Fruit fly (Drosophila melanogaster) whole organism, embryonic: ENCODE measurements around the gene CG11168.

Experiments used
- Aef1 ChIP-seq: fragments of 200-800 bp; sonication (Bioruptor generic); IDR thresholded peaks from 3 replicates; pipeline ENCODE4 v1.3.6; 2022; ENCODE audit warnings: missing biosample characterization, missing genetic modification characterization
- Asciz ChIP-seq: fragments of 200-800 bp; sonication (Bioruptor generic); optimal IDR thresholded peaks from 2 replicates; lab custom pipeline; 2017; ENCODE audit warnings: missing biosample characterization, mild to moderate bottlenecking, missing genetic modification characterization, missing genetic modification reagents
- Bteb2 ChIP-seq: fragments of 200-800 bp; sonication (Bioruptor generic); optimal IDR thresholded peaks from 2 replicates; lab custom pipeline; 2016; ENCODE audit warnings: missing biosample characterization, missing genetic modification characterization
- CG10267 ChIP-seq: fragments of 200-800 bp; sonication (Bioruptor generic); optimal IDR thresholded peaks from 2 replicates; lab custom pipeline; 2018; ENCODE audit warnings: missing biosample characterization, mild to moderate bottlenecking, missing genetic modification characterization, moderate library complexity
- CG10565 ChIP-seq: fragments of 200-800 bp; sonication (Bioruptor generic); optimal IDR thresholded peaks from 3 replicates; lab custom pipeline; 2016; ENCODE audit warnings: missing biosample characterization, mild to moderate bottlenecking, missing genetic modification characterization
- CG11723 ChIP-seq: fragments of 200-800 bp; sonication (Bioruptor generic); optimal IDR thresholded peaks from 2 replicates; lab custom pipeline; 2017; ENCODE audit warnings: missing biosample characterization, mild to moderate bottlenecking, missing genetic modification characterization
- CG12104 ChIP-seq: fragments of 200-800 bp; sonication (Bioruptor generic); optimal IDR thresholded peaks from 3 replicates; lab custom pipeline; 2016; ENCODE audit warnings: missing biosample characterization, missing genetic modification characterization
- CG12155 ChIP-seq: fragments of 200-800 bp; sonication (Bioruptor generic); optimal IDR thresholded peaks from 3 replicates; lab custom pipeline; 2016; ENCODE audit warnings: missing biosample characterization, missing genetic modification characterization
- CG12236 ChIP-seq: fragments of 200-800 bp; sonication (Bioruptor generic); optimal IDR thresholded peaks from 2 replicates; lab custom pipeline; 2016; ENCODE audit warnings: missing biosample characterization, missing genetic modification characterization
- CG12744 ChIP-seq: fragments of 200-800 bp; sonication (Bioruptor generic); optimal IDR thresholded peaks from 2 replicates; lab custom pipeline; 2016; ENCODE audit warnings: missing biosample characterization, missing genetic modification characterization
- CG12769 ChIP-seq: fragments of 200-800 bp; sonication (Bioruptor generic); optimal IDR thresholded peaks from 2 replicates; lab custom pipeline; 2019; ENCODE audit warnings: missing biosample characterization, mild to moderate bottlenecking, missing genetic modification characterization, moderate library complexity
- CG13624 ChIP-seq: fragments of 200-800 bp; sonication (Bioruptor generic); optimal IDR thresholded peaks from 2 replicates; lab custom pipeline; 2016; ENCODE audit warnings: missing biosample characterization, missing genetic modification characterization
- CG1647 ChIP-seq: fragments of 200-800 bp; sonication (Bioruptor generic); optimal IDR thresholded peaks from 3 replicates; lab custom pipeline; 2016; ENCODE audit warnings: missing biosample characterization, missing genetic modification characterization
- CG16779 ChIP-seq: fragments of 200-800 bp; sonication (Bioruptor generic); IDR thresholded peaks from 2 replicates; pipeline ENCODE4 v1.3.6; 2022; ENCODE audit warnings: missing biosample characterization, missing genetic modification characterization
- CG1792 ChIP-seq: fragments of 200-800 bp; sonication (Bioruptor generic); optimal IDR thresholded peaks from 2 replicates; lab custom pipeline; 2016; ENCODE audit warnings: missing biosample characterization, missing genetic modification characterization
- CG18011 ChIP-seq: fragments of 200-800 bp; sonication (Bioruptor generic); optimal IDR thresholded peaks from 2 replicates; lab custom pipeline; 2017; ENCODE audit warnings: missing biosample characterization, missing genetic modification characterization, mild to moderate bottlenecking, moderate library complexity, missing genotype
- CG2202 ChIP-seq: fragments of 200-800 bp; sonication (Bioruptor generic); optimal IDR thresholded peaks from 2 replicates; lab custom pipeline; 2018; ENCODE audit warnings: missing biosample characterization, mild to moderate bottlenecking, missing genetic modification characterization
- CG31388 ChIP-seq: fragments of 200-800 bp; sonication (Bioruptor generic); optimal IDR thresholded peaks from 2 replicates; lab custom pipeline; 2016; ENCODE audit warnings: missing biosample characterization, missing genetic modification characterization
- CG33557 ChIP-seq: fragments of 200-800 bp; sonication (Bioruptor generic); optimal IDR thresholded peaks from 2 replicates; lab custom pipeline; 2019; ENCODE audit warnings: missing biosample characterization, mild to moderate bottlenecking, missing genetic modification characterization, moderate library complexity
- CG3847 ChIP-seq: fragments of 200-800 bp; sonication (Bioruptor generic); IDR thresholded peaks from 2 replicates; pipeline ENCODE4 v1.3.6; 2022; ENCODE audit warnings: missing biosample characterization, missing genetic modification characterization
- CG3995 ChIP-seq: fragments of 200-800 bp; sonication (Bioruptor generic); optimal IDR thresholded peaks from 3 replicates; lab custom pipeline; 2016; ENCODE audit warnings: missing biosample characterization, missing genetic modification characterization
- CG4820 ChIP-seq: fragments of 200-800 bp; sonication (Bioruptor generic); optimal IDR thresholded peaks from 3 replicates; lab custom pipeline; 2016; ENCODE audit warnings: missing biosample characterization, missing genetic modification characterization
- CG6683 ChIP-seq: fragments of 200-800 bp; sonication (Bioruptor generic); optimal IDR thresholded peaks from 2 replicates; lab custom pipeline; 2017; ENCODE audit warnings: missing biosample characterization, mild to moderate bottlenecking, missing genetic modification characterization, missing genetic modification reagents
- CG7271 ChIP-seq: fragments of 200-800 bp; sonication (Bioruptor generic); optimal IDR thresholded peaks from 2 replicates; lab custom pipeline; 2018; ENCODE audit warnings: missing biosample characterization, mild to moderate bottlenecking, missing genetic modification characterization, moderate library complexity
- CG7987 ChIP-seq: fragments of 200-800 bp; sonication (Bioruptor generic); optimal IDR thresholded peaks from 2 replicates; lab custom pipeline; 2018; ENCODE audit warnings: missing biosample characterization, mild to moderate bottlenecking, missing genetic modification characterization, moderate library complexity
- CG9609 ChIP-seq: fragments of 200-800 bp; sonication (Bioruptor generic); optimal IDR thresholded peaks from 3 replicates; lab custom pipeline; 2016; ENCODE audit warnings: missing biosample characterization, missing genetic modification characterization
- D19B ChIP-seq: fragments of 200-800 bp; sonication (Bioruptor generic); optimal IDR thresholded peaks from 2 replicates; lab custom pipeline; 2017; ENCODE audit warnings: missing biosample characterization, mild to moderate bottlenecking, missing genetic modification characterization
- Dip3 ChIP-seq: fragments of 200-800 bp; sonication (Bioruptor generic); optimal IDR thresholded peaks from 3 replicates; lab custom pipeline; 2016; ENCODE audit warnings: missing biosample characterization, missing genetic modification characterization
- Dref ChIP-seq: fragments of 200-800 bp; sonication (Bioruptor generic); IDR thresholded peaks from 2 replicates; pipeline ENCODE4 v1.3.6; 2022; ENCODE audit warnings: missing biosample characterization, missing genetic modification characterization
- Drgx ChIP-seq: fragments of 200-800 bp; sonication (Bioruptor generic); IDR thresholded peaks from 2 replicates; pipeline ENCODE4 v1.3.6; 2022; ENCODE audit warnings: missing biosample characterization, missing genetic modification characterization
- HHEX ChIP-seq: fragments of 200-800 bp; sonication (Bioruptor generic); optimal IDR thresholded peaks from 3 replicates; lab custom pipeline; 2017; ENCODE audit warnings: missing biosample characterization, mild to moderate bottlenecking, missing genetic modification characterization, missing genetic modification reagents
- Hr51 ChIP-seq, 2 experiments: fragments of 200-800 bp; sonication (Bioruptor generic); optimal IDR thresholded peaks; 2 replicates in 1 of 2; 3 replicates in 1 of 2; lab custom pipeline; 2016 to 2018; ENCODE audit warnings: missing biosample characterization in 2 of 2, missing genetic modification characterization in 2 of 2, mild to moderate bottlenecking in 1 of 2, moderate library complexity in 1 of 2
- Lim3 ChIP-seq: fragments of 200-800 bp; sonication (Bioruptor generic); IDR thresholded peaks from 2 replicates; pipeline ENCODE4 v1.3.6; 2022; ENCODE audit warnings: missing biosample characterization, missing genetic modification characterization
- Mad ChIP-seq: fragments of 200-800 bp; sonication (Bioruptor generic); optimal IDR thresholded peaks from 2 replicates; lab custom pipeline; 2016; ENCODE audit warnings: missing biosample characterization, missing genetic modification characterization
- Sin3A ChIP-seq: fragments of >200 bp; optimal IDR thresholded peaks from 2 replicates; lab custom pipeline; 2018
- bigmax ChIP-seq: fragments of 200-800 bp; sonication (Bioruptor generic); optimal IDR thresholded peaks from 2 replicates; lab custom pipeline; 2018; ENCODE audit warnings: missing biosample characterization, mild to moderate bottlenecking, missing genetic modification characterization
- chn ChIP-seq: fragments of 200-800 bp; sonication (Bioruptor generic); optimal IDR thresholded peaks from 2 replicates; lab custom pipeline; 2016; ENCODE audit warnings: missing biosample characterization, missing genetic modification characterization
- da ChIP-seq: fragments of 200-800 bp; sonication (Bioruptor generic); optimal IDR thresholded peaks from 2 replicates; lab custom pipeline; 2016; ENCODE audit warnings: missing biosample characterization, missing genetic modification characterization
- dan ChIP-seq: fragments of 200-800 bp; sonication (Bioruptor generic); IDR thresholded peaks from 2 replicates; pipeline ENCODE4 v1.3.6; 2022; ENCODE audit warnings: missing biosample characterization, missing genetic modification characterization
- eve ChIP-seq, 2 experiments: fragments of >200 bp; optimal IDR thresholded peaks; 2 replicates each; lab custom pipeline; 2017; ENCODE audit warnings: missing biosample characterization in 2 of 2, missing genetic modification characterization in 2 of 2
- ewg ChIP-seq: fragments of 200-800 bp; sonication (Bioruptor generic); optimal IDR thresholded peaks from 3 replicates; lab custom pipeline; 2017; ENCODE audit warnings: mild to moderate bottlenecking, missing biosample characterization, missing genetic modification reagents, missing genetic modification characterization
- ftz-f1 ChIP-seq: fragments of 200-800 bp; sonication (Bioruptor generic); optimal IDR thresholded peaks from 2 replicates; lab custom pipeline; 2016; ENCODE audit warnings: missing biosample characterization, missing genetic modification characterization
- gcm ChIP-seq: fragments of 200-800 bp; sonication (Bioruptor generic); optimal IDR thresholded peaks from 2 replicates; lab custom pipeline; 2019; ENCODE audit warnings: missing biosample characterization, mild to moderate bottlenecking, missing genetic modification characterization, moderate library complexity
- ham ChIP-seq: fragments of 200-800 bp; sonication (Bioruptor generic); IDR thresholded peaks from 2 replicates; pipeline ENCODE4 v1.3.6; 2022; ENCODE audit warnings: missing biosample characterization, missing genetic modification characterization
- ken ChIP-seq: fragments of 200-800 bp; sonication (Bioruptor generic); IDR thresholded peaks from 3 replicates; pipeline ENCODE4 v1.3.6; 2022; ENCODE audit warnings: missing biosample characterization, missing genetic modification characterization
- klu ChIP-seq: fragments of 200-800 bp; sonication (Bioruptor generic); IDR thresholded peaks from 2 replicates; pipeline ENCODE4 v1.3.6; 2022; ENCODE audit warnings: missing biosample characterization, missing genetic modification characterization
- luna ChIP-seq: fragments of 200-800 bp; sonication (Bioruptor generic); optimal IDR thresholded peaks from 2 replicates; lab custom pipeline; 2016; ENCODE audit warnings: missing biosample characterization, missing genetic modification characterization
- org-1 ChIP-seq: fragments of 200-800 bp; sonication (Bioruptor generic); optimal IDR thresholded peaks from 2 replicates; lab custom pipeline; 2017; ENCODE audit warnings: missing biosample characterization, missing genetic modification characterization
- rib ChIP-seq: fragments of 200-800 bp; sonication (Bioruptor generic); IDR thresholded peaks from 2 replicates; pipeline ENCODE4 v1.3.6; 2022; ENCODE audit warnings: missing biosample characterization, missing genetic modification characterization
- sd ChIP-seq: fragments of 200-800 bp; sonication (Bioruptor generic); optimal IDR thresholded peaks from 3 replicates; lab custom pipeline; 2018; ENCODE audit warnings: missing biosample characterization, mild to moderate bottlenecking, missing genetic modification characterization, moderate library complexity
- tin ChIP-seq: fragments of 200-800 bp; sonication (Bioruptor generic); optimal IDR thresholded peaks from 3 replicates; lab custom pipeline; 2016; ENCODE audit warnings: missing biosample characterization, missing genetic modification characterization

CG11168 gene

dm6 chr3R:24893320-24893955 lies 24.5 kb upstream of the CG11168 start:
- TF ChIP-seq CG11723 (GFP tag; lab: Kevin White, UChicago), result peak; percentile 34
- TF ChIP-seq CG10565 (GFP tag; lab: Kevin White, UChicago), result no peak
- TF ChIP-seq CG12236 (GFP tag; lab: Kevin White, UChicago), result no peak
- TF ChIP-seq luna (GFP tag; lab: Kevin White, UChicago), result no peak
- TF ChIP-seq Drgx (GFP tag; lab: Robert Waterston, UW), result peak; percentile 84
- TF ChIP-seq CG10267, result peak; percentile 91
- TF ChIP-seq CG9609, result no peak
- TF ChIP-seq dan (GFP tag; lab: Robert Waterston, UW), result no peak
- no peak for TF ChIP-seq Lim3 (GFP tag; lab: Robert Waterston, UW)
- peak; percentile 80 for TF ChIP-seq Asciz (GFP tag; lab: Kevin White, UChicago)
- TF ChIP-seq Bteb2 (GFP tag; lab: Kevin White, UChicago), result no peak
- TF ChIP-seq CG31388, result no peak
- peak; percentile 53 for TF ChIP-seq CG12155
- TF ChIP-seq CG33557 (GFP tag; lab: Kevin White, UChicago), result peak; percentile 89
- TF ChIP-seq CG12769 (tag; lab: Kevin White, UChicago), result no peak
- peak; percentile 47; the same call in 1 of the 2 replicates for TF ChIP-seq CG3847 (GFP tag; lab: Robert Waterston, UW)
- peak; percentile 36 for TF ChIP-seq CG7987 (GFP tag; lab: Kevin White, UChicago)
- no peak for TF ChIP-seq chn (GFP tag; lab: Kevin White, UChicago)
- no peak for TF ChIP-seq da (GFP tag; lab: Kevin White, UChicago)
- no peak for TF ChIP-seq Dip3
- no peak for TF ChIP-seq ken
- no peak for TF ChIP-seq eve (GFP tag; optimal IDR thresholded peaks at IDR 0.05; lab: Kevin White, UChicago)
- TF ChIP-seq Dref, result no peak
- TF ChIP-seq CG2202, result peak; percentile 47
- TF ChIP-seq Aef1 (GFP tag; lab: Robert Waterston, UW), result peak; percentile 35; the same call in 1 of the 3 replicates
- TF ChIP-seq tin (GFP tag; lab: Kevin White, UChicago), result peak; percentile 52
- TF ChIP-seq CG12744 (GFP tag; lab: Kevin White, UChicago), result no peak
- TF ChIP-seq org-1 (GFP tag; lab: Kevin White, UChicago), result peak; percentile 66
- TF ChIP-seq ftz-f1, result no peak
- TF ChIP-seq sd (tag; lab: Kevin White, UChicago), result peak; percentile 36
- TF ChIP-seq ham (GFP tag; lab: Robert Waterston, UW), result no peak
- TF ChIP-seq CG7271 (tag; lab: Kevin White, UChicago), result peak; percentile 45
- no peak for TF ChIP-seq bigmax (GFP tag; lab: Kevin White, UChicago)
- peak in 1 of 2 experiments; percentile 86 for TF ChIP-seq Hr51 (GFP tag; optimal IDR thresholded peaks at IDR 0.05; lab: Kevin White, UChicago)
- TF ChIP-seq ewg, result peak; percentile 31
- no peak for TF ChIP-seq CG13624
- TF ChIP-seq CG1792, result no peak
- TF ChIP-seq Mad (GFP tag; lab: Kevin White, UChicago), result no peak
- TF ChIP-seq CG1647, result no peak
- no peak for TF ChIP-seq CG18011
- TF ChIP-seq D19B, result peak; percentile 30
- TF ChIP-seq CG6683, result no peak
- peak; percentile 88 for TF ChIP-seq gcm (GFP tag; lab: Kevin White, UChicago)
- peak; percentile 58 for TF ChIP-seq CG4820
- no peak for TF ChIP-seq Sin3A (lab: Kevin White, UChicago)
- TF ChIP-seq CG16779 (GFP tag; lab: Robert Waterston, UW), result no peak
- TF ChIP-seq rib, result no peak
- TF ChIP-seq HHEX (GFP tag; lab: Kevin White, UChicago), result peak; percentile 73
- peak; percentile 68 for TF ChIP-seq CG12104 (GFP tag; lab: Kevin White, UChicago)
- TF ChIP-seq klu (GFP tag; lab: Robert Waterston, UW), result peak; percentile 60; the same call in 1 of the 2 replicates
- no peak for TF ChIP-seq CG3995 (GFP tag; lab: Kevin White, UChicago)
